Fruit fly (Drosophila melanogaster): ENCODE measurements around the gene CG3635.
A peak's percentile ranks its signal among the peaks of the same experiment; 100 is the strongest.

CG3635 gene

DNA sequence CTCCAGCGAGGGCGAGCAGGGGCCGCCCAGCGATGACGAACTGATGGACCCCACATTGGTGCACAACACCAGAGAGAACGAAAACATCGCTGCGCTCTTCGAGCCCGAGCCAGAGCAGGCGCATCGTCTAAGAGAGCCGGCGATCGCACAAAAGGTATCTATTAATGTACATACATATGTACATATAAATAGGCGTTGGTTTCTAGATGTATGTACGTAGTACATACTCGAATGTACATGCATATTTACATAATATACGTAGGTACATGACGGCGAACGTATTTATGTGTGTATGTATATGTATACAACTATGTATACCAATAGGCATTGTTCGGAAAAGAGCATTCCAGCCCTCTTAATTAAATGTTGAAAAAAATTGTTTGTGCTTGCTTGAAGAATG lies 31.1 kb upstream of the CG3635 start:
- TF ChIP-seq kay (GFP tag; ENCODE audit: borderline replicate concordance) (peak; percentile 89), CG1620 (GFP tag; optimal IDR thresholded peaks at IDR 0.05) (no peak), cic (GFP tag; optimal IDR thresholded peaks at IDR 0.05) (no peak)

DNA sequence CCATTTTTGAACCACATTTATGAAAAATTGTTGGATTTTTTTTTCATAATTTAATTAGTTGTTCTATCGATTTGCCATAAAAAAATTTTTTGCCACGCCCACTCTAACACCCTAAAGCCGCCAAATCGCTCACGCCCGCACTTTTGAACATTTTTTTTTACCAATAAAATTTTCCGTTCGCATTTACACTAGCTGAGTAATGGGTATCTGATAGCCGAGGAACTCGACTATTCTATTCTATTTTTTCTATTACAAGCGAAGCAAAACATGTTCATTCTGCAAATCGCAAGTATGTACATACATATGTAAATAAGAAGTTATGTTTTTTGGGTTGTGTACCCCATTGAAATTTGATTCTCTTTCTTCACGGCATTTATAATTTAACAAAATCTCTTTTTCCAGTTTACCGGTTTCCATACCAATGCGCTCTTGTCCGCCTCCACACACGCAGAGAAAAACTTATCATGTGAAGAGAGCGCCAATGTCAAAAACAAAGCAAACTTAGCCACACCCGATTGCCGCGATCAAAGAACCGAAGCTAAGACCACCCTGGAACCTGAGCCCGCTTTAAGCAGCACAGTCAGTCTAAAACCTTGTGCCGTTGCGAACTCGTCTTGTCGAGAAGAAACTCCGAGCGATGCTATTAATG lies 29.8 kb upstream of the CG3635 start:
- TF ChIP-seq Clk (GFP tag; optimal IDR thresholded peaks at IDR 0.05) (no peak), CG14711 (tag; optimal IDR thresholded peaks at IDR 0.05) (no peak), bab1 (GFP tag; optimal IDR thresholded peaks at IDR 0.05) (no peak), kay (GFP tag; ENCODE audit: borderline replicate concordance) (no peak), tj (GFP tag; optimal IDR thresholded peaks at IDR 0.05) (no peak), CG5204 (GFP tag; optimal IDR thresholded peaks at IDR 0.05) (no peak), Hr96 (GFP tag; optimal IDR thresholded peaks at IDR 0.05) (no peak), ovo (GFP tag; optimal IDR thresholded peaks at IDR 0.05) (no peak), toe (GFP tag; optimal IDR thresholded peaks at IDR 0.05) (no peak), CG1620 (GFP tag; optimal IDR thresholded peaks at IDR 0.05) (no peak), cnc (optimal IDR thresholded peaks at IDR 0.05) (no peak), CG7045 (GFP tag; optimal IDR thresholded peaks at IDR 0.05) (no peak), CG11617 (GFP tag; optimal IDR thresholded peaks at IDR 0.05) (no peak), Crg-1 (GFP tag; optimal IDR thresholded peaks at IDR 0.05) (no peak), CG7101 (tag; optimal IDR thresholded peaks at IDR 0.05) (no peak), CG12768 (GFP tag; optimal IDR thresholded peaks at IDR 0.05) (no peak), cic (GFP tag; optimal IDR thresholded peaks at IDR 0.05) (no peak)

DNA sequence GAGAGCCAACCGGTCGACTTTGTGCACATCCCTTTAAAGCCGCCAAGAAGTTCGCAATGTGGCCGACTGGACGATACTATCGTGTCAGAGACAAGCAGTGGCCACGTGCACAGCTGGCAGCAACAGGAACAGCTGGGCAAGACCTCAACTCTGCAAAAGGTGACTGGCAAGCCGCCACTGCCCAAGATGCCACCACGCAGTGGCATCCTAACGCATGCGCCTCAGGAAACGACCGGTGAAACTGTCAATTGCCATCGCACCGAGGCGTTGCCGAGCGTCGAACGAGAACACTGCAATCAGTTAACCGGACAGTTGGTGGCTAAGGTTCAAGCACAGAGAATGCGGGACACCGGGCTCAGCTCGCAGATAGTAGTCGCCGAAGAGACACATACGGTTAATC lies 29.0 kb upstream of the CG3635 start:
- TF ChIP-seq pad (GFP tag; optimal IDR thresholded peaks at IDR 0.05): no peak
- no peak for TF ChIP-seq CG12768 (GFP tag; optimal IDR thresholded peaks at IDR 0.05)
- TF ChIP-seq CG11617 (GFP tag; optimal IDR thresholded peaks at IDR 0.05): no peak
- no peak for TF ChIP-seq CG1620 (GFP tag; optimal IDR thresholded peaks at IDR 0.05)
- TF ChIP-seq bab1 (GFP tag; optimal IDR thresholded peaks at IDR 0.05): no peak
- TF ChIP-seq tj (GFP tag; optimal IDR thresholded peaks at IDR 0.05): no peak
- no peak for TF ChIP-seq kay (GFP tag; ENCODE audit: borderline replicate concordance)
- no peak for TF ChIP-seq ovo (GFP tag; optimal IDR thresholded peaks at IDR 0.05)
- TF ChIP-seq CG7045 (GFP tag; optimal IDR thresholded peaks at IDR 0.05): no peak
- TF ChIP-seq Mnt (GFP tag; optimal IDR thresholded peaks at IDR 0.05): no peak
- no peak for TF ChIP-seq CG5204 (GFP tag; optimal IDR thresholded peaks at IDR 0.05)
- TF ChIP-seq cnc (optimal IDR thresholded peaks at IDR 0.05): no peak
- no peak for TF ChIP-seq toe (GFP tag; optimal IDR thresholded peaks at IDR 0.05)
- TF ChIP-seq Hr96 (GFP tag; optimal IDR thresholded peaks at IDR 0.05): no peak
- no peak for TF ChIP-seq CG7101 (tag; optimal IDR thresholded peaks at IDR 0.05)
- TF ChIP-seq CG33017 (tag; optimal IDR thresholded peaks at IDR 0.05): no peak
- TF ChIP-seq cic (GFP tag; optimal IDR thresholded peaks at IDR 0.05): no peak
- no peak for TF ChIP-seq CG14711 (tag; optimal IDR thresholded peaks at IDR 0.05)

DNA sequence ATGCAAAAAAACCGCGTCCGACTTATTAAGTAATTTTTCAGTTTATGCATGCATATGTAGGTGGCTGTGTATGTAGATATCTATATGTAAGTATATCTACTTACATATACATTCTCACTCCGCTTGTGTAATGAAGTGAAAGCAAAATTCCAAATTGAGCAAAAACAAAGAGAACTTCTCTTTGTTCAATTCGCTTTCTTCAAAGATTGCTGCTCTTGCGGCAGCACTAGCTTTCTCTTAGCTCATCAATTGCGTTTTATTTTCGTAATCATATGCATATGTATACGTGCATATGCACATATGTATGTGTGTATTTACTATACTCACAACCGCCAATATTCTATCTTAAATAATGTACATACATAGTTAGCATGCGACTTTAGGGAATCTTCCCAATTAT lies 26.5 kb upstream of the CG3635 start:
- TF ChIP-seq CG1620 (GFP tag; optimal IDR thresholded peaks at IDR 0.05): no peak
- TF ChIP-seq kay (GFP tag; ENCODE audit: borderline replicate concordance): peak; percentile 89
- no peak for TF ChIP-seq CG7045 (GFP tag; optimal IDR thresholded peaks at IDR 0.05)
- peak; percentile 7 for TF ChIP-seq CG14711 (tag; optimal IDR thresholded peaks at IDR 0.05)
- peak; percentile 27 for TF ChIP-seq tj (GFP tag; optimal IDR thresholded peaks at IDR 0.05)

DNA sequence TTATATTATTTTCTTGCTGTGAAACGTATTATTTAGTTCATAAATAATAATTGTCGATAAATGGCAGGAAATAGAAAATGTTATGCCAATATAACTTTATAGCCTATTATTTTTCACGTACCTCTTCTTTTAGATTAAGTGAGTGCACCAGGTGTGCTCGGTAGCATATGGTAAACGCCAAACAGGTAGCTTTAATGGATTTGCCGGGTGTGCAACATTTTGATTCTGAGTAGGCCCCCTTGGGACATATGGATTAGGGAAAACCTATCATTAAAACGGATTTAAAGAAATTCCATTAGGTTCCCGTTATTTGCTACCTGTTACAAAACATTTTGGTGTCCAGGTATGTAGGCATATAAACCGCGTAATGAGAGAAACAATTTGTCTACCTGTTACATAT lies 23.9 kb upstream of the CG3635 start, which contains the start of gene dunk:
Gene dunk, plus strand, starts transcription at position 301 of the 400 bp plus-strand sequence.
- TF ChIP-seq CG11617 (GFP tag; optimal IDR thresholded peaks at IDR 0.05) (no peak), CG33017 (tag; optimal IDR thresholded peaks at IDR 0.05) (no peak), CG7045 (GFP tag; optimal IDR thresholded peaks at IDR 0.05) (no peak), cic (GFP tag; optimal IDR thresholded peaks at IDR 0.05) (no peak), toe (GFP tag; optimal IDR thresholded peaks at IDR 0.05) (no peak), cnc (optimal IDR thresholded peaks at IDR 0.05) (no peak), ovo (GFP tag; optimal IDR thresholded peaks at IDR 0.05) (no peak), CG1620 (GFP tag; optimal IDR thresholded peaks at IDR 0.05) (no peak), Mnt (GFP tag; optimal IDR thresholded peaks at IDR 0.05) (no peak), kay (GFP tag; ENCODE audit: borderline replicate concordance) (no peak), bab1 (GFP tag; optimal IDR thresholded peaks at IDR 0.05) (no peak), CG12768 (GFP tag; optimal IDR thresholded peaks at IDR 0.05) (no peak)

DNA sequence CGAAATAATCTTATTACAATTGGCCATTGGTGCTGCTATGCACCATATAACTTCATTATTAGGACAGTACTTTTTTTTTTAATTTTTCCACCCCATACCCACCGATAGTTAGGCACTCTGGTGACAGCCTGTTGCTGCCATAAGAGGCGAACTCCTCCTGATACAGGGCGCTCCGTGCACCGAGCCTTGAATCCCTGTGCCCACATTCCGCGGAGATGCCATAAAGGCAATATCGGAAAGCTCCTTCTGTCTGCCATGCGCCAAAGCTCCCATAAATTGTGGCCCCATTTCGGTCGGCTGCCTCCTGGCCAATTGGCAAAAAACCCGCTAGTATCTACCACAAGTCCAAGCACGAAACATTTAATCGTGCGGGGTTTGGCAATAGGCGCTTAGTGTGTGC lies 22.0 kb upstream of the CG3635 start:
- TF ChIP-seq Mnt (GFP tag; optimal IDR thresholded peaks at IDR 0.05) (no peak), CG11617 (GFP tag; optimal IDR thresholded peaks at IDR 0.05) (no peak), cnc (optimal IDR thresholded peaks at IDR 0.05) (no peak), ovo (GFP tag; optimal IDR thresholded peaks at IDR 0.05) (no peak), CG7045 (GFP tag; optimal IDR thresholded peaks at IDR 0.05) (no peak), Crg-1 (GFP tag; optimal IDR thresholded peaks at IDR 0.05) (no peak), CG5204 (GFP tag; optimal IDR thresholded peaks at IDR 0.05) (no peak), bab1 (GFP tag; optimal IDR thresholded peaks at IDR 0.05) (no peak), kay (GFP tag; ENCODE audit: borderline replicate concordance) (no peak), CG7101 (tag; optimal IDR thresholded peaks at IDR 0.05) (no peak), tj (GFP tag; optimal IDR thresholded peaks at IDR 0.05) (no peak)

DNA sequence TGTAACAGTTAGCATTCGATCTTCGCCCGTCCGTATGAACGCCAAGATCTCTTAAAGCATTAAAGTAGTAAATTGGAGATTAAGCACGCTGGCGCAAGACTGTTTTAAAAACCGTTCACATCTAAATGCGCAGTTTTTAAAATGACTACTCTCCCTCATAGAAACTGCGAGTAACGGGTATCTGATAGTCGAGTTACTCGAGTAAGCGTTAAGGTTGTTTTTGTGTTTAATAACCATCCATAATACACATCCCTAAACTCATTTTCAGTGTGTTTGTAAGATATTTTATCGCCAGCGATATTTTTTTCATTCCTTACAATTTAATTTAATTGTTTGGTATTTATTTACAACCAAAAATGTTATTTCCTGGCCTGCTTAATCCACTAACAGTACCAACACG lies 15.4 kb upstream of the CG3635 start:
- peak; percentile 67 for TF ChIP-seq kay (GFP tag; ENCODE audit: borderline replicate concordance)
- TF ChIP-seq CG7101 (tag; optimal IDR thresholded peaks at IDR 0.05): no peak
